Fruit fly (Drosophila melanogaster) whole organism, pupa: ENCODE results near the gene Iris.

Experiments used
- CG10348 ChIP-seq: fragments of 200-800 bp; sonication (Bioruptor generic); IDR thresholded peaks from 2 replicates; pipeline ENCODE4 v1.3.6; 2022; ENCODE audit warnings: missing biosample characterization, missing genetic modification characterization
- CG12605 ChIP-seq: fragments of 200-800 bp; sonication (Bioruptor generic); IDR thresholded peaks from 2 replicates; pipeline ENCODE4 v1.3.6; 2022; ENCODE audit warnings: missing biosample characterization, missing genetic modification characterization
- CG13204 ChIP-seq: fragments of 200-800 bp; sonication (Bioruptor generic); optimal IDR thresholded peaks from 2 replicates; lab custom pipeline; 2018; ENCODE audit warnings: missing biosample characterization, mild to moderate bottlenecking, missing genetic modification characterization, moderate library complexity
- CG14655 ChIP-seq: fragments of 200-800 bp; sonication (Bioruptor generic); optimal IDR thresholded peaks from 3 replicates; lab custom pipeline; 2017; ENCODE audit warnings: mild to moderate bottlenecking, missing biosample characterization, missing genetic modification reagents, missing genetic modification characterization
- CG15710 ChIP-seq: fragments of 200-800 bp; sonication (Bioruptor generic); optimal IDR thresholded peaks from 2 replicates; lab custom pipeline; 2018; ENCODE audit warnings: missing biosample characterization, mild to moderate bottlenecking, missing genetic modification characterization, moderate library complexity
- CG17806 ChIP-seq: fragments of 200-800 bp; sonication (Bioruptor generic); optimal IDR thresholded peaks from 2 replicates; lab custom pipeline; 2018; ENCODE audit warnings: missing biosample characterization, mild to moderate bottlenecking, missing genetic modification characterization, moderate library complexity
- CG32121 ChIP-seq: fragments of 200-800 bp; sonication (Bioruptor generic); IDR thresholded peaks from 2 replicates; pipeline ENCODE4 v1.3.6; 2022; ENCODE audit warnings: missing biosample characterization, missing genetic modification characterization
- CG34367 ChIP-seq: fragments of 200-800 bp; sonication (Bioruptor generic); optimal IDR thresholded peaks from 2 replicates; lab custom pipeline; 2018; ENCODE audit warnings: missing biosample characterization, mild to moderate bottlenecking, missing genetic modification characterization
- CG4496 ChIP-seq: fragments of 200-800 bp; sonication (Bioruptor generic); IDR thresholded peaks from 3 replicates; pipeline ENCODE4 v1.3.6; 2022; ENCODE audit warnings: missing biosample characterization, missing genetic modification characterization
- CG8159 ChIP-seq: fragments of 200-800 bp; sonication (Bioruptor generic); optimal IDR thresholded peaks from 3 replicates; lab custom pipeline; 2018; ENCODE audit warnings: missing biosample characterization, mild to moderate bottlenecking, missing genetic modification characterization, moderate library complexity
- CG8301 ChIP-seq: fragments of 200-800 bp; sonication (Bioruptor generic); optimal IDR thresholded peaks from 2 replicates; lab custom pipeline; 2018; ENCODE audit warnings: missing biosample characterization, mild to moderate bottlenecking, missing genetic modification characterization
- CG9948 ChIP-seq: fragments of 200-800 bp; sonication (Bioruptor generic); optimal IDR thresholded peaks from 2 replicates; lab custom pipeline; 2018; ENCODE audit warnings: missing biosample characterization, mild to moderate bottlenecking, missing genetic modification characterization, moderate library complexity
- D1 ChIP-seq: fragments of 200-800 bp; sonication (Bioruptor generic); optimal IDR thresholded peaks from 2 replicates; lab custom pipeline; 2018; ENCODE audit warnings: missing biosample characterization, mild to moderate bottlenecking, missing genetic modification characterization, moderate library complexity
- EcR ChIP-seq: fragments of 200-800 bp; sonication (Bioruptor generic); optimal IDR thresholded peaks from 3 replicates; lab custom pipeline; 2019; ENCODE audit warnings: missing biosample characterization, missing genetic modification characterization, mild to moderate bottlenecking, moderate library complexity, missing genetic modification reagents
- Ets98B ChIP-seq: fragments of 200-800 bp; sonication (Bioruptor generic); IDR thresholded peaks from 2 replicates; pipeline ENCODE4 v1.3.6; 2022; ENCODE audit warnings: missing biosample characterization, missing genetic modification characterization
- Pif1A ChIP-seq: fragments of 200-800 bp; sonication (Bioruptor generic); optimal IDR thresholded peaks from 3 replicates; lab custom pipeline; 2016; ENCODE audit warnings: missing biosample characterization, missing genetic modification characterization
- Pif1B ChIP-seq: fragments of 200-800 bp; sonication (Bioruptor generic); optimal IDR thresholded peaks from 3 replicates; lab custom pipeline; 2016; ENCODE audit warnings: missing biosample characterization, missing genetic modification characterization
- Snoo ChIP-seq: fragments of 200-800 bp; sonication (Bioruptor generic); optimal IDR thresholded peaks from 3 replicates; lab custom pipeline; 2017; ENCODE audit warnings: missing biosample characterization, mild to moderate bottlenecking, missing genetic modification characterization, inconsistent platforms
- fd96Ca ChIP-seq: fragments of 200-800 bp; sonication (Bioruptor generic); IDR thresholded peaks from 3 replicates; pipeline ENCODE4 v1.3.6; 2022; ENCODE audit warnings: missing biosample characterization, missing genetic modification characterization
- gl ChIP-seq: fragments of 200-800 bp; sonication (Bioruptor generic); optimal IDR thresholded peaks from 2 replicates; lab custom pipeline; 2018; ENCODE audit warnings: missing biosample characterization, mild to moderate bottlenecking, missing genetic modification characterization
- rn ChIP-seq: fragments of 200-800 bp; sonication (Bioruptor generic); IDR thresholded peaks from 2 replicates; pipeline ENCODE4 v1.3.6; 2022; ENCODE audit warnings: missing biosample characterization, missing genetic modification characterization

Gene Iris

DNA sequence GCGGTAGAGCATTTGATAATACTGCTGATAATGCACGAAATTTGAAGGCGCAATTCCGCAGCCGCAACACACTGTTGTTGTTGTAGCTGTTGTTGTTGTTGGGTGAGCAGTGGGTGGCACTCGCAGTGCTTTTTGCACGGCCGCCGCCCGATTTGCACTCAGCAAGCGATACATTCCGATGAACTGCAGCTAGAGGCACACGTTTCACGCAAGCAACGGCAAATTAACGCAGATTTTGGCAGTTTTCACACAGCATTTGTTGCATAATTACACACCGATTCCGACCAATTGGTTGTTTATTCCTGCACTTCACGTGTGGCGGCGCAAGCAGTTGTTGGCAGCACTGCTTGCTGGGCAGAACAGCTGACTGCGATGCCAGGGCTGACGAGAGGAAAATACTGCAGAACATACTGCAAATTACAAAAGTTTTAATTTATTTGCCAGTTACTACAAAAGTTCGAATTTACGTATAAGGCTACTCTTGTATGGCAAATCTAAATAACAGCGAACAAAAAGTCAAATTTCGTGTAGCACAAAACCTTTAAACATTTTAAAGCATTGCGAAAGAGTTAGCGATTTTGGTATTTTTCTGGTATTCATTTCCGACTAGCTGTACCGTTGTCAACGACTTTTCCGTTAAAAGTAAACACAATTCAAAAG is 25.7 kb downstream of the Iris start, which contains the start of the genes PolrMT and CG14339:
PolrMT (minus strand) TSS at position 345 of the 660 bp plus-strand sequence.
CG14339 (plus strand) TSS at position 512 of the 660 bp plus-strand sequence.
- TF ChIP-seq Ets98B (GFP tag; lab: Robert Waterston, UW) (no peak), CG32121 (no peak), rn (GFP tag; lab: Robert Waterston, UW) (no peak), CG8301 (tag; lab: Kevin White, UChicago) (no peak), CG4496 (GFP tag; lab: Robert Waterston, UW) (no peak), CG8159 (no peak), CG15710 (no peak), CG12605 (GFP tag; lab: Robert Waterston, UW) (no peak), EcR (GFP tag; lab: Kevin White, UChicago) (no peak)

DNA sequence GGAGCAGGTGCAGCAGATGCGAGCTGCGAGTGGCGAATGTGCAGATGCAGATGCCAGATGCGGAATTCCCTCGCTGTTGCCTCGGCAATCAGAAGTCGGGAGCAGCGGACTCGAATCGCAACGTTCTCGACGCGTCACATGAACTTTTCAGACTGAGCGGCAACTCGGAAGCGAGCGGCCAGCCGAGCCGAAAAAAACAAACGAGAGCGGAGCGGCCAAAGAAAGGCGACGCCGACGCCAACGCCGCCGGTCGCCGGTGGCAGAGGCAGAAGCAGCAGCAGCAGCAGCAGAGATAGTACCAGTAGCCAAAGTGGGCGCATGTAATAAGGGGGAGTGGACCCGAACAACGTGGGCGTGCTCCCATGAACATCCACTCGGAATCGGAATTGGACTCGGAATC is 31.5 kb downstream of the Iris start, which contains the start of gene CG4629:
CG4629 (minus strand) TSS at position 156 of the 400 bp plus-strand sequence.
- TF ChIP-seq fd96Ca (GFP tag; lab: Robert Waterston, UW) (0 out of 3 replicates have a peak, but pooled peaks have one; percentile 9), Ets98B (GFP tag; lab: Robert Waterston, UW) (peak; percentile 44), Snoo (tag; lab: Kevin White, UChicago) (no peak), EcR (GFP tag; lab: Kevin White, UChicago) (peak; percentile 28), CG13204 (GFP tag; lab: Kevin White, UChicago) (peak; percentile 96), CG4496 (GFP tag; lab: Robert Waterston, UW) (peak; percentile 33; the same call in 1 of the 3 replicates), CG12605 (GFP tag; lab: Robert Waterston, UW) (peak; percentile 28; the same call in 1 of the 2 replicates), CG10348 (GFP tag; lab: Robert Waterston, UW) (no peak)

DNA sequence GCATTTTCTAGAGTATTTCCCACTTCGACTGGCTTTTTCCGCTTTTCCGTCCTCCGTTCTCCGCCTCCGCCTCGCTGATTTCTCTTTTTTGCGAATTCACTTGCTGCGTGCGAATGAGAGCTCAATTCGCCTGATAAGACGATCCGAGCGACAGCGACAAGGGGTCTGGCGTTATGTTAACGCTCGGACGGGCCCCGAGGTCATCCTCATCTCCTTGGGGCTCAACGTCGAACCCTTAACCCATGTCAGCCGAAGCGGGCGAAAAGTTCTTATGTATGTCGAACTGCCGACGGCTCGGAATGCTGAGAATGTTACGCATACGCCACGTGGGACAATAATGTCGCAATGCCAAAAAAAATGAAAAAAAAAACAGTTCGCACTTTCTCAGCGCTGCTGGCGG is 38.4 kb downstream of the Iris start:
- no peak for TF ChIP-seq Ets98B (GFP tag; lab: Robert Waterston, UW)
- no peak for TF ChIP-seq CG8301 (tag; lab: Kevin White, UChicago)
- TF ChIP-seq CG9948, result no peak
- TF ChIP-seq Pif1B, result no peak
- no peak for TF ChIP-seq gl (tag; lab: Kevin White, UChicago)
- TF ChIP-seq CG12605 (GFP tag; lab: Robert Waterston, UW), result no peak

DNA sequence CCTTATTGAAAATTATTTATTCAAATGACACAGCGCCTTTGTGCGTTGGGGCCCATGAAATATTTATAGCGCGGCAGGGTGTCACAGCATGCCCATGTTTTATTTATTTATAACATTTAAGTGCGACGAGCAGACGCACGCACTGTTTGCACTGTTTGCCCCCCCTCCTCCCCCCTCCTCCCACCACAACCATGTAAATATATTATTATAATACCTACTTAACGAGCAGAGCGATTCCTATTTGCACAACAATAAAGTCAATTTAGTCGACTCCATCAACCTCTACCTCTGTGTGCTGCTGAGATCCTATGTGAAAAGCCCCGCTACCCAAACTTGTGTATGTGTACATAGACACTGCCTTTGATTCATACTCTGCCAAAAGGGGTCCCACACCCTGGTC is 39.2 kb downstream of the Iris start:
- TF ChIP-seq gl (tag; lab: Kevin White, UChicago), result peak; percentile 0
- TF ChIP-seq D1, result no peak
- no peak for TF ChIP-seq CG12605 (GFP tag; lab: Robert Waterston, UW)
- TF ChIP-seq CG9948, result no peak
- TF ChIP-seq EcR (GFP tag; lab: Kevin White, UChicago), result peak; percentile 42
- TF ChIP-seq fd96Ca (GFP tag; lab: Robert Waterston, UW), result 0 out of 3 replicates have a peak, but pooled peaks have one; percentile 38
- TF ChIP-seq CG14655 (GFP tag; lab: Kevin White, UChicago), result no peak
- 0 out of 2 replicates have a peak, but pooled peaks have one; percentile 37 for TF ChIP-seq CG32121

DNA sequence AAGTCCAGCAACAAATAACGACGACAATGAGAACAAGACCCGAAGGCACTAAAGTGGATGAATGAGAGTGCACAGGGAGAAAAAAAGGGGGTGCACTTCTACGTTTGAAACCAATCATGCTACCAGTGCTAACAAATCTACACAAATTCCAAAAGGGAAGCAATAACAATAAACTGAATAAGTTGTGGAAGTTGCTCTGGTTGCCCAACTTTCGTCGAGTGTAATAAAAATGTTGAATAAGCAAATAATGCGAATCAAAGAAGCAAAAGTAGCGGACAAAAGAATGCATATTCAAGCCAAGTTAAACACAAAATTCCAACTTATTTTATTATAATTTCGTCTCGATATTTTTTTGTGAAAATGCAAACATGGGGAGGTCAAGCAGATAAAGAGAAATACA is 42.2 kb downstream of the Iris start:
- TF ChIP-seq CG13204 (GFP tag; lab: Kevin White, UChicago) (no peak), CG12605 (GFP tag; lab: Robert Waterston, UW) (no peak), CG15710 (no peak), gl (tag; lab: Kevin White, UChicago) (no peak), CG8301 (tag; lab: Kevin White, UChicago) (no peak), CG4496 (GFP tag; lab: Robert Waterston, UW) (no peak), CG8159 (no peak), fd96Ca (GFP tag; lab: Robert Waterston, UW) (0 out of 3 replicates have a peak, but pooled peaks have one; percentile 26)

DNA sequence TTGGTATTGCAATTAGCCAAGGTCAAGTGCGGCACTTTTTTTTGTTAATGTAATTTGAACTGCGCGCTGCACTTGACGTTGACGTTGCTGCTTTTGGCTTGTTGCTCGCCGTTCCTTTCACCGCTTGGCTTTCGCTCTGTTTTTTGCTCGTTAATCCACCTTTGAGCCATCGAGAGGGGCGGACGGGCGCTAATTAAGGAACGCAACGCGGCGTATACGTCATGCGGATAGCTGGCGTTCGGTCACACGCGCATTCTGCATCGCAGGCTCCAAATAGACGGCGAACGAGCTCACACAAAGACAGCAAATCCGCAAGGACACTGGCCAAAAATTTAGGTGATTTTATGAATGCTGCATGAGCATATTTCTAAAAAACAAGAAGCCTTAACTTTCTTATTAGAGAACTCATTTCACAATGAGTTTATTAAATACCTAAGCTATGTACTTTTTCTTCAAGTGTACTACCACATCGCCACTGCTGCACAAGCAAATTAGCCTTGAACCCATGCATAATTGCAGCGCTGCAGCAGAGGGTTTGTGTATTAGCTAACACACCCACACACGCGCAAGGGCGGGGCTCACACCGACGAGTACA is 47.5 kb downstream of the Iris start:
- peak; percentile 23 for TF ChIP-seq CG17806 (tag; lab: Kevin White, UChicago)
- TF ChIP-seq CG8301 (tag; lab: Kevin White, UChicago), result no peak
- no peak for TF ChIP-seq CG10348 (GFP tag; lab: Robert Waterston, UW)
- TF ChIP-seq CG32121, result no peak
- TF ChIP-seq CG14655 (GFP tag; lab: Kevin White, UChicago), result no peak
- peak; percentile 30 for TF ChIP-seq CG8159
- TF ChIP-seq EcR (GFP tag; lab: Kevin White, UChicago), result no peak
- peak; percentile 20 for TF ChIP-seq CG15710
- TF ChIP-seq Ets98B (GFP tag; lab: Robert Waterston, UW), result peak; percentile 52
- TF ChIP-seq CG34367, result no peak
- no peak for TF ChIP-seq rn (GFP tag; lab: Robert Waterston, UW)
- peak; percentile 14 for TF ChIP-seq CG9948
- TF ChIP-seq D1, result no peak
- no peak for TF ChIP-seq gl (tag; lab: Kevin White, UChicago)
- no peak for TF ChIP-seq Pif1B
- TF ChIP-seq CG4496 (GFP tag; lab: Robert Waterston, UW), result peak; percentile 54; the same call in 2 of the 3 replicates
- TF ChIP-seq Snoo (tag; lab: Kevin White, UChicago), result no peak
- no peak for TF ChIP-seq CG13204 (GFP tag; lab: Kevin White, UChicago)
- TF ChIP-seq CG12605 (GFP tag; lab: Robert Waterston, UW), result 0 out of 2 replicates have a peak, but pooled peaks have one; percentile 27
- peak; percentile 60; the same call in 2 of the 3 replicates for TF ChIP-seq fd96Ca (GFP tag; lab: Robert Waterston, UW)
- TF ChIP-seq Pif1A, result no peak
